Fruit fly (Drosophila melanogaster) S2 (cell line): Measurements from ENCODE around the gene Evi5.

ENCODE experiments used
- CG8478 ChIP-seq: fragments of >200 bp; optimal IDR thresholded peaks from 2 replicates; lab custom pipeline; 2018
- CTCF ChIP-seq, 2 experiments: fragments of >200 bp; optimal IDR thresholded peaks; 2 replicates each; lab custom pipeline; 2018

DNA sequence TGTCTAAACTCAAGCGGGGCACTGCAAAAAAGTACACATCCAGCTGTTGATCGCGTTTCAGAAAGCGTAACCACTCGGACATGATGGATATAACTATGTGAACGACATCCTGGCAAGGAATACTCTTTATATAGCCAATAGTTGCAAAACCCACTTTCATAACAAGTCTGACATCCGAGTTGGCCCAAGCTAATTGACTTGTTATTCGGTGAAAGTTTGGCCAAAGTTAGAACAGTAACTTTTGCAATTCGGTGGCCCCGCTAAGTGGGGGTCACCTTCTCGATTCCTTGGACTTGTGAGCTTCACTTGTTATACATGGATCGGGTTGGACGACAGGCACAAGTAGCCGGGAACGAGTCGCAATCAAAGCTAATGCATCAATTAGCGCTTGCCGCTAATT is 36.9 kb downstream of the Evi5 start, which contains the start of the genes Gr10a and Or10a:
- TF ChIP-seq CG8478 (lab: Kevin White, UChicago) (no peak), CTCF (optimal IDR thresholded peaks at IDR 0.05; lab: Kevin White, UChicago) (no peak)
